Worm (Caenorhabditis elegans) whole organism, L1 larva: Measurements from ENCODE around the gene srg-69.

Experiments used
- efl-1 ChIP-seq, 4 experiments: fragments of 150-350 bp; optimal IDR thresholded peaks in 3 of 4; peaks in 1 of 4; 1 replicate in 1 of 4; 2 replicates in 3 of 4; lab custom pipeline; 2014; ENCODE audit warnings: missing biosample characterization in 2 of 4, missing genetic modification characterization in 2 of 4, missing genetic modification reagents in 2 of 4
- egl-27 ChIP-seq, 2 experiments: fragments of 150-350 bp in 1 of 2; sonication (generic microtip); optimal IDR thresholded peaks; 3 replicates each; lab custom pipeline; 2017 to 2018; ENCODE audit warnings: missing biosample characterization in 2 of 2, missing genetic modification characterization in 2 of 2, missing genetic modification reagents in 2 of 2
- lin-39 ChIP-seq: fragments of 150-350 bp; optimal IDR thresholded peaks from 2 replicates; lab custom pipeline; 2014; ENCODE audit warnings: missing biosample characterization, missing genetic modification reagents, missing genetic modification characterization
- lsy-2 ChIP-seq, 2 experiments: fragments of 150-350 bp; optimal IDR thresholded peaks; 2 replicates each; lab custom pipeline; 2014; ENCODE audit warnings: missing biosample characterization in 2 of 2, missing genetic modification characterization in 2 of 2
- mep-1 ChIP-seq: fragments of 150-350 bp; optimal IDR thresholded peaks from 2 replicates; lab custom pipeline; 2014; ENCODE audit warnings: missing biosample characterization, missing genetic modification characterization
- nhr-12 ChIP-seq: sonication (generic microtip); optimal IDR thresholded peaks from 2 replicates; lab custom pipeline; 2017; ENCODE audit warnings: missing biosample characterization, missing genetic modification characterization
- nhr-19 ChIP-seq: fragments of 200-800 bp; sonication (Bioruptor generic); conservative IDR thresholded peaks from 2 replicates; pipeline ENCODE4 v1.3.6; 2022; ENCODE audit warnings: missing genetic modification characterization, missing compliant biosample characterization
- nhr-47 ChIP-seq: sonication (generic microtip); optimal IDR thresholded peaks from 2 replicates; lab custom pipeline; 2016; ENCODE audit warnings: mild to moderate bottlenecking, missing genetic modification characterization, moderate library complexity, missing compliant biosample characterization
- nhr-76 ChIP-seq: sonication (generic microtip); optimal IDR thresholded peaks from 2 replicates; lab custom pipeline; 2017; ENCODE audit warnings: missing biosample characterization, missing genetic modification characterization
- skn-1 ChIP-seq: fragments of 150-350 bp; optimal IDR thresholded peaks from 2 replicates; lab custom pipeline; 2014; ENCODE audit warnings: missing biosample characterization, missing genetic modification characterization
- snpc-4 ChIP-seq: fragments of 150-350 bp; optimal IDR thresholded peaks from 2 replicates; lab custom pipeline; 2014; ENCODE audit warnings: missing biosample characterization, missing genetic modification characterization
- tbx-2 ChIP-seq: sonication (generic microtip); optimal IDR thresholded peaks from 2 replicates; lab custom pipeline; 2016; ENCODE audit warnings: missing genetic modification characterization, missing compliant biosample characterization
- unc-86 ChIP-seq: sonication (generic microtip); optimal IDR thresholded peaks from 2 replicates; lab custom pipeline; 2016; ENCODE audit warnings: missing genetic modification characterization, missing compliant biosample characterization
- ztf-11 ChIP-seq, 2 experiments: sonication (generic microtip); optimal IDR thresholded peaks; 2 replicates each; lab custom pipeline; 2016 to 2017; ENCODE audit warnings: missing genetic modification characterization in 2 of 2, missing biosample characterization in 1 of 2, missing compliant biosample characterization in 1 of 2

ce11 chrII:5344775-5345174 is 10.7 kb upstream of the srg-69 start, which contains the start of gene F09E5.14:
- TF ChIP-seq mep-1 = no peak
- TF ChIP-seq efl-1 (optimal IDR thresholded peaks at IDR 0.05; lab: Kevin White, UChicago) = no peak
- no peak for TF ChIP-seq efl-1 (GFP tag; optimal IDR thresholded peaks at IDR 0.05 in 1 of 2; lab: Kevin White, UChicago)
- no peak for TF ChIP-seq nhr-76 (tag; lab: Kevin White, UChicago)
- no peak for TF ChIP-seq skn-1
- TF ChIP-seq nhr-47 = no peak
- no peak for TF ChIP-seq nhr-12 (tag; lab: Kevin White, UChicago)
- TF ChIP-seq ztf-11 (tag; optimal IDR thresholded peaks at IDR 0.05; lab: Kevin White, UChicago) = no peak
- no peak for TF ChIP-seq egl-27 (tag; optimal IDR thresholded peaks at IDR 0.05; lab: Kevin White, UChicago)
- no peak for TF ChIP-seq snpc-4
- no peak for TF ChIP-seq unc-86 (tag; lab: Kevin White, UChicago)
- no peak for TF ChIP-seq nhr-19 (GFP tag; lab: Robert Waterston, UW)
- TF ChIP-seq tbx-2 (tag; lab: Kevin White, UChicago) = no peak
- TF ChIP-seq lsy-2 (tag; optimal IDR thresholded peaks at IDR 0.05; lab: Kevin White, UChicago) = no peak
- TF ChIP-seq lin-39 = no peak
